Worm (Caenorhabditis elegans) whole organism, L4 larva: ENCODE measurements around the gene frpr-13.

ENCODE experiments used
- D1046.2 ChIP-seq: fragments of 200-800 bp; sonication (Bioruptor generic); IDR thresholded peaks from 2 replicates; pipeline ENCODE4 v1.3.6; 2022; ENCODE audit warnings: missing genetic modification characterization, missing compliant biosample characterization
- F26F4.8 ChIP-seq: fragments of 200-800 bp; sonication (Bioruptor generic); conservative IDR thresholded peaks from 2 replicates; pipeline ENCODE4 v1.3.6; 2022; ENCODE audit warnings: missing genetic modification characterization, missing compliant biosample characterization
- F44E2.7 ChIP-seq: fragments of 200-800 bp; sonication (Bioruptor generic); IDR thresholded peaks from 2 replicates; pipeline ENCODE4 v2.1.2; 2022; ENCODE audit warnings: missing genetic modification characterization, missing compliant biosample characterization
- F49E8.2 ChIP-seq: sonication (generic microtip); optimal IDR thresholded peaks from 2 replicates; lab custom pipeline; 2016; ENCODE audit warnings: missing compliant biosample characterization, mild to moderate bottlenecking, missing genetic modification characterization, borderline replicate concordance
- T20F7.1 ChIP-seq: fragments of 200-800 bp; sonication (Bioruptor generic); optimal IDR thresholded peaks from 2 replicates; lab custom pipeline; 2018; ENCODE audit warnings: mild to moderate bottlenecking, missing genetic modification characterization, missing compliant biosample characterization
- T26A8.4 ChIP-seq: fragments of 200-800 bp; sonication (Bioruptor generic); IDR thresholded peaks from 2 replicates; pipeline ENCODE4 v1.3.6; 2022; ENCODE audit warnings: missing genetic modification characterization, missing compliant biosample characterization
- ZK337.2 ChIP-seq: fragments of 200-800 bp; sonication (Bioruptor generic); IDR thresholded peaks from 2 replicates; pipeline ENCODE4 v1.3.6; 2022; ENCODE audit warnings: missing genetic modification reagents, missing genetic modification characterization, missing compliant biosample characterization
- aha-1 ChIP-seq: fragments of 150-350 bp; peaks from one replicate; lab custom pipeline; 2014; ENCODE audit warnings: missing biosample characterization, missing genetic modification characterization
- ama-1 ChIP-seq: fragments of 150-350 bp; optimal IDR thresholded peaks from 2 replicates; lab custom pipeline; 2014; ENCODE audit warnings: inconsistent platforms, mixed read lengths
- ceh-32 ChIP-seq: sonication (generic microtip); optimal IDR thresholded peaks from 2 replicates; lab custom pipeline; 2016; ENCODE audit warnings: mild to moderate bottlenecking, missing genetic modification characterization, missing compliant biosample characterization; ENCODE audit not compliant: poor library complexity
- ces-1 ChIP-seq: fragments of 150-350 bp; sonication (generic microtip); optimal IDR thresholded peaks from 4 replicates; lab custom pipeline; 2014; ENCODE audit warnings: missing biosample characterization, missing genetic modification reagents, missing genetic modification characterization
- daf-16 ChIP-seq, 3 experiments: sonication (generic microtip); optimal IDR thresholded peaks; 2 replicates each; lab custom pipeline; 2016 to 2017; ENCODE audit warnings: missing genetic modification characterization in 3 of 3, missing genetic modification reagents in 3 of 3, mild to moderate bottlenecking in 2 of 3, missing compliant biosample characterization in 2 of 3, missing biosample characterization in 1 of 3, moderate library complexity in 1 of 3
- daf-19 ChIP-seq: fragments of 200-800 bp; sonication (Bioruptor generic); conservative IDR thresholded peaks from 2 replicates; pipeline ENCODE4 v1.3.6; 2022; ENCODE audit warnings: missing genetic modification characterization, missing compliant biosample characterization
- daf-8 ChIP-seq: fragments of 200-800 bp; sonication (Bioruptor generic); IDR thresholded peaks from 2 replicates; pipeline ENCODE4 v1.3.6; 2022; ENCODE audit warnings: missing genetic modification characterization, missing compliant biosample characterization
- dmd-6 ChIP-seq: fragments of 200-800 bp; sonication (Bioruptor generic); IDR thresholded peaks from 2 replicates; pipeline ENCODE4 v1.3.6; 2022; ENCODE audit warnings: missing genetic modification reagents, missing genetic modification characterization, missing compliant biosample characterization
- fkh-10 ChIP-seq: fragments of 150-350 bp; optimal IDR thresholded peaks from 2 replicates; lab custom pipeline; 2014; ENCODE audit warnings: missing biosample characterization, missing genetic modification reagents, missing genetic modification characterization
- hlh-30 ChIP-seq: sonication (generic microtip); optimal IDR thresholded peaks from 2 replicates; lab custom pipeline; 2017; ENCODE audit warnings: antibody characterized with exemption, mild to moderate bottlenecking, missing genetic modification characterization, missing compliant biosample characterization; ENCODE audit not compliant: insufficient read depth
- jun-1 ChIP-seq: fragments of 150-350 bp; optimal IDR thresholded peaks from 2 replicates; lab custom pipeline; 2014; ENCODE audit warnings: missing biosample characterization, missing genetic modification reagents, missing genetic modification characterization
- lim-7 ChIP-seq: fragments of 200-800 bp; sonication (Bioruptor generic); IDR thresholded peaks from 2 replicates; pipeline ENCODE4 v1.3.6; 2022; ENCODE audit warnings: missing genetic modification characterization, missing compliant biosample characterization
- lin-1 ChIP-seq: fragments of 200-800 bp; sonication (Bioruptor generic); IDR thresholded peaks from 2 replicates; pipeline ENCODE4 v1.3.6; 2022; ENCODE audit warnings: missing genetic modification reagents, missing genetic modification characterization, missing compliant biosample characterization
- lin-13 ChIP-seq: fragments of 150-350 bp; optimal IDR thresholded peaks from 2 replicates; lab custom pipeline; 2014; ENCODE audit warnings: missing biosample characterization, missing genetic modification reagents, missing genetic modification characterization
- lin-29 ChIP-seq: fragments of 200-800 bp; sonication (Bioruptor generic); IDR thresholded peaks from 2 replicates; pipeline ENCODE4 v1.3.6; 2022; ENCODE audit warnings: missing genetic modification reagents, missing genetic modification characterization, missing compliant biosample characterization
- lin-38 ChIP-seq: fragments of 200-800 bp; sonication (Bioruptor generic); IDR thresholded peaks from 2 replicates; pipeline ENCODE4 v1.3.6; 2022; ENCODE audit warnings: missing genetic modification reagents, missing genetic modification characterization, missing compliant biosample characterization
- lir-3 ChIP-seq: sonication (generic microtip); optimal IDR thresholded peaks from 2 replicates; lab custom pipeline; 2016; ENCODE audit warnings: mild to moderate bottlenecking, missing genetic modification characterization, missing compliant biosample characterization
- lsy-2 ChIP-seq, 2 experiments: fragments of 150-350 bp in 1 of 2; sonication (generic microtip) in 1 of 2; optimal IDR thresholded peaks; 2 replicates each; lab custom pipeline; 2014 to 2017; ENCODE audit warnings: missing biosample characterization in 2 of 2, missing genetic modification characterization in 2 of 2
- mep-1 ChIP-seq: fragments of 150-350 bp; sonication (generic microtip); optimal IDR thresholded peaks from 3 replicates; lab custom pipeline; 2014; ENCODE audit warnings: missing biosample characterization, missing genetic modification characterization
- mes-2 ChIP-seq: sonication (generic microtip); optimal IDR thresholded peaks from 2 replicates; lab custom pipeline; 2016; ENCODE audit warnings: missing genotype, mild to moderate bottlenecking, missing genetic modification characterization, missing compliant biosample characterization; ENCODE audit not compliant: poor library complexity, severe bottlenecking
- nhr-237 ChIP-seq: sonication (generic microtip); optimal IDR thresholded peaks from 2 replicates; lab custom pipeline; 2017; ENCODE audit warnings: missing biosample characterization, missing genetic modification characterization
- nhr-28 ChIP-seq: fragments of 150-350 bp; optimal IDR thresholded peaks from 2 replicates; lab custom pipeline; 2014; ENCODE audit warnings: missing biosample characterization, missing genetic modification characterization
- nhr-41 ChIP-seq: fragments of 200-800 bp; sonication (Bioruptor generic); IDR thresholded peaks from 2 replicates; pipeline ENCODE4 v1.3.6; 2022; ENCODE audit warnings: missing genetic modification reagents, missing genetic modification characterization, missing compliant biosample characterization
- nhr-42 ChIP-seq: fragments of 200-800 bp; sonication (Bioruptor generic); IDR thresholded peaks from 2 replicates; pipeline ENCODE4 v1.3.6; 2022; ENCODE audit warnings: missing genetic modification characterization, missing compliant biosample characterization
- nhr-48 ChIP-seq: sonication (generic microtip); optimal IDR thresholded peaks from 2 replicates; lab custom pipeline; 2016; ENCODE audit warnings: mild to moderate bottlenecking, missing genetic modification characterization, missing compliant biosample characterization
- nhr-76 ChIP-seq: fragments of 150-350 bp; optimal IDR thresholded peaks from 2 replicates; lab custom pipeline; 2014; ENCODE audit warnings: missing biosample characterization, missing genetic modification characterization
- nhr-77 ChIP-seq: fragments of 150-350 bp; optimal IDR thresholded peaks from 2 replicates; lab custom pipeline; 2014; ENCODE audit warnings: missing biosample characterization, missing genetic modification characterization
- pha-4 ChIP-seq, 2 experiments: fragments of 150-350 bp in 1 of 2; fragments of 200-800 bp in 1 of 2; sonication (Bioruptor generic) in 1 of 2; IDR thresholded peaks in 1 of 2; optimal IDR thresholded peaks in 1 of 2; 2 replicates each; pipeline versions ENCODE4 v1.3.6 to Lab custom; 2014 to 2022; ENCODE audit warnings: missing genetic modification characterization in 2 of 2, missing genetic modification reagents in 2 of 2, missing biosample characterization in 1 of 2, missing compliant biosample characterization in 1 of 2
- set-16 ChIP-seq: fragments of 200-800 bp; sonication (Bioruptor generic); IDR thresholded peaks from 2 replicates; pipeline ENCODE4 v1.3.6; 2022; ENCODE audit warnings: missing genetic modification reagents, missing genetic modification characterization, missing compliant biosample characterization
- snpc-1.2 ChIP-seq: fragments of 200-800 bp; sonication (Bioruptor generic); IDR thresholded peaks from 2 replicates; pipeline ENCODE4 v1.3.6; 2022; ENCODE audit warnings: missing genetic modification reagents, missing genetic modification characterization, missing compliant biosample characterization
- tag-97 ChIP-seq: fragments of 200-800 bp; sonication (Bioruptor generic); IDR thresholded peaks from 2 replicates; pipeline ENCODE4 v1.3.6; 2022; ENCODE audit warnings: missing genetic modification characterization, missing compliant biosample characterization
- tra-1 ChIP-seq: fragments of 200-800 bp; sonication (Bioruptor generic); IDR thresholded peaks from 2 replicates; pipeline ENCODE4 v1.3.6; 2022; ENCODE audit warnings: missing genetic modification reagents, missing genetic modification characterization, missing compliant biosample characterization
- unc-39 ChIP-seq: sonication (generic microtip); optimal IDR thresholded peaks from 2 replicates; lab custom pipeline; 2017; ENCODE audit warnings: missing biosample characterization, missing genetic modification characterization
- vab-7 ChIP-seq: fragments of 200-800 bp; sonication (Bioruptor generic); IDR thresholded peaks from 2 replicates; pipeline ENCODE4 v1.3.6; 2022; ENCODE audit warnings: missing genetic modification reagents, missing genetic modification characterization, missing compliant biosample characterization
- zfp-2 ChIP-seq: sonication (generic microtip); optimal IDR thresholded peaks from 2 replicates; lab custom pipeline; 2016; ENCODE audit warnings: mild to moderate bottlenecking, missing genetic modification characterization, missing compliant biosample characterization
- ztf-11 ChIP-seq: fragments of 150-350 bp; optimal IDR thresholded peaks from 2 replicates; lab custom pipeline; 2014; ENCODE audit warnings: missing biosample characterization, missing genetic modification characterization

The frpr-13 gene

DNA sequence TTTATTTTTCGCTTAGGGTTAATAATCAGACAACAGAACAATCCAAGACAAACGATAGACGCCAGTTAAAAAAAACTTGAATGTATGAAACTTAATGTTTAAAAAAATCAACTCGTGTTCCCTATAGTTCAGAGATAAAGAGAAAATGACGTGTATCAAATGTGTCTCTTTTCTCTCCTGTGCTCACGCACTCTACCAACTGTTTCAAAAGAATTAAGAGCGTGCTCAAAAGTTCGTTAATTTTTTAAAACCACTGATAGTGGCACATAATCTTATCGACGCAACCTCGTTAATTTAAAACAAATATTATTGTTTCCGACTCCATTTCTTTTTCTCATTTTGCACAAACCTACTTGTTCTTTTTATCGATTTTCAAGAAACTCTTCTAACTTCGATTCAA, 6.8 kb downstream of the frpr-13 start (continued):
- peak; percentile 67 for TF ChIP-seq lin-1 (GFP tag; lab: Robert Waterston, UW)
- no peak for TF ChIP-seq unc-39 (tag; lab: Kevin White, UChicago)
- no peak for TF ChIP-seq pha-4 (GFP tag; IDR thresholded peaks at IDR 0.05; lab: Robert Waterston, UW)
- TF ChIP-seq pha-4 (tag; optimal IDR thresholded peaks at IDR 0.05; lab: Kevin White, UChicago): no peak
- TF ChIP-seq snpc-1.2 (GFP tag; lab: Robert Waterston, UW): no peak
- no peak for TF ChIP-seq lir-3 (tag; lab: Kevin White, UChicago)
- peak; percentile 22 for TF ChIP-seq T20F7.1 (GFP tag; lab: Kevin White, UChicago)
- no peak for TF ChIP-seq lin-29
- peak; percentile 29 for TF ChIP-seq nhr-77 (tag; lab: Kevin White, UChicago)
- no peak for TF ChIP-seq nhr-76 (tag; lab: Kevin White, UChicago)
- TF ChIP-seq nhr-28 (tag; lab: Kevin White, UChicago): peak; percentile 76
- TF ChIP-seq F26F4.8: no peak
- TF ChIP-seq lin-38: no peak

DNA sequence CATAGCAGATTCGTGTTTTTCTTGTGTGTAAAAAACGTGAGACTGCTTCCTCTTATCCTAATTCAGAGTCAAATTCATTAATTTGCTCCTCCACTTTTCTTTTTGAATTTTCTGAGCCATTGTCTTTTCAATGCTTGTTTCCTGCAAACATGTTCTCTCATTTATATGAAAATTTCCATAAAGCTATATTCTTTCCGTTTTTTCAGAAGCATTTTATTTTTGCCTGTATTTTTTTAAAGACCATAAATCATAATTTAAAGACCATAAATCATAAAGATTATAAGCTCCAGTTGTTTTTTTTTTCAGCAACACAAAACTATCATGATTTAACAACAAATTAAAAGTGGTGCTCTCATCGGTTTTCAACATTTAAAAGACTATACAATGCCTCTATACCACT, 8.0 kb downstream of the frpr-13 start, which contains the start of gene frpr-11:
TSS of gene frpr-11 (plus strand) at position 301 of the 400 bp plus-strand sequence.
- TF ChIP-seq T20F7.1 (GFP tag; lab: Kevin White, UChicago) (no peak), ztf-11 (no peak), ces-1 (GFP tag; lab: Kevin White, UChicago) (no peak), lin-13 (GFP tag; lab: Kevin White, UChicago) (no peak), hlh-30 (no peak), daf-16 (GFP tag; optimal IDR thresholded peaks at IDR 0.05; lab: Kevin White, UChicago) (no peak), daf-16 (tag; optimal IDR thresholded peaks at IDR 0.05; lab: Kevin White, UChicago) (no peak)

DNA sequence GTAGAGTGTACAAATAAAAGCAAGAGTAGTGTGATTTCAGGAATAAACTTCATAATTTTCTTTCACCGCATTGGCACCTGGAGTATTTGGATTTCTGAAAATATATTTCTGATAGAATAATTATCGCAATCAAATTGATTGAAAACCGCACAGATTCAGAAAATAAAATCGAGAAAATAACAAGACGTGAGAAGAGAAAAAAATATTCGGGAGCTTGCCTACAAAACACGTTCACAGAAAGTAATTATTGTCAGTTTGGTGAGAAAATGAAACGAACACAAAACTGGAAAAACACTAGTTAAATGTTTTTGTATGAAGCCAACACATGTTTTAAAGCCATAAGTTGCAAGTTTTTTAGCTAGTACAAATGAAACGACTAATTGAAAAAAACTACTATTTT, 15.1 kb downstream of the frpr-13 start, which contains the start of gene mod-1:
TSS of gene mod-1 (minus strand) at position 101 of the 400 bp plus-strand sequence.
- TF ChIP-seq aha-1 (tag; lab: Kevin White, UChicago) (no peak), nhr-42 (GFP tag; lab: Robert Waterston, UW) (no peak), lin-1 (GFP tag; lab: Robert Waterston, UW) (no peak), F44E2.7 (GFP tag; lab: Robert Waterston, UW) (no peak), dmd-6 (GFP tag; lab: Robert Waterston, UW) (no peak), pha-4 (GFP tag; IDR thresholded peaks at IDR 0.05; lab: Robert Waterston, UW) (no peak), pha-4 (tag; optimal IDR thresholded peaks at IDR 0.05; lab: Kevin White, UChicago) (no peak), nhr-41 (no peak), ces-1 (GFP tag; lab: Kevin White, UChicago) (no peak), daf-8 (GFP tag; lab: Robert Waterston, UW) (no peak), lsy-2 (tag; optimal IDR thresholded peaks at IDR 0.05; lab: Kevin White, UChicago) (no peak), T26A8.4 (GFP tag; lab: Robert Waterston, UW) (no peak), vab-7 (GFP tag; lab: Robert Waterston, UW) (no peak), lin-38 (no peak), daf-19 (GFP tag; lab: Robert Waterston, UW) (no peak), T20F7.1 (GFP tag; lab: Kevin White, UChicago) (no peak), zfp-2 (tag; lab: Kevin White, UChicago) (no peak), D1046.2 (GFP tag; lab: Robert Waterston, UW) (no peak)

DNA sequence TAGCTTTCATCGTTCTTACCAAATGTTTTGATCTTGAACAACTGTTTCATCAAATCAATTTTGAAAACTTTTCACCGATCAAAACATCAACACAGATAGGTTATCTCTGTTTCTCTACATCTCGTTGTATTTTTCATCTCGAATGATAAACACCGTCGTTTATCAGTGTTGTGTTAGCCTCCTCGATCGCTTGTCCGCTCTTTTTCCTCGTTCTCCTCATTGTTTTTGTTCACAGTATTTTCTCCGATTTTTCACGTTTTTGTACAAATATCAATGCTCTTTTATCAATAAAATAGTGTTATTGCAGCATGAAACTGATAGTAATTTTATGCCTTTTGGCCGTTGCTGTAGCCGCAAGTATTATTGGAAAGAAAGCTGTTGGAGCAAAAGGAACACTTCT, 23.9 kb downstream of the frpr-13 start, which contains the start of gene ttr-47:
TSS of gene ttr-47 (plus strand) at position 308 of the 400 bp plus-strand sequence.
- TF ChIP-seq zfp-2 (tag; lab: Kevin White, UChicago): no peak
- no peak for TF ChIP-seq F44E2.7 (GFP tag; lab: Robert Waterston, UW)
- TF ChIP-seq ZK337.2 (GFP tag; lab: Robert Waterston, UW): no peak
- TF ChIP-seq ceh-32 (tag; lab: Kevin White, UChicago): no peak
- no peak for TF ChIP-seq F49E8.2
- no peak for TF ChIP-seq tag-97
- no peak for TF ChIP-seq ama-1
- peak; percentile 35 for TF ChIP-seq nhr-28 (tag; lab: Kevin White, UChicago)
- TF ChIP-seq nhr-237 (tag; lab: Kevin White, UChicago): no peak
- TF ChIP-seq nhr-41: no peak
- no peak for TF ChIP-seq T26A8.4 (GFP tag; lab: Robert Waterston, UW)
- TF ChIP-seq tra-1 (GFP tag; lab: Robert Waterston, UW): no peak
- TF ChIP-seq fkh-10 (GFP tag; lab: Kevin White, UChicago): no peak
- no peak for TF ChIP-seq snpc-1.2 (GFP tag; lab: Robert Waterston, UW)
- TF ChIP-seq mes-2: no peak
- no peak for TF ChIP-seq lsy-2 (tag; optimal IDR thresholded peaks at IDR 0.05; lab: Kevin White, UChicago)
- TF ChIP-seq lir-3 (tag; lab: Kevin White, UChicago): no peak
- peak; percentile 13 for TF ChIP-seq nhr-48
- peak in 1 of 2 experiments; percentile 93 for TF ChIP-seq daf-16 (GFP tag; optimal IDR thresholded peaks at IDR 0.05; lab: Kevin White, UChicago)
- peak; percentile 99 for TF ChIP-seq daf-16 (tag; optimal IDR thresholded peaks at IDR 0.05; lab: Kevin White, UChicago)
- TF ChIP-seq set-16 (GFP tag; lab: Robert Waterston, UW): no peak
- TF ChIP-seq lim-7: no peak
- TF ChIP-seq mep-1 (tag; lab: Kevin White, UChicago): no peak
- TF ChIP-seq jun-1 (tag; lab: Kevin White, UChicago): no peak
